Fruit fly (Drosophila melanogaster) whole organism, embryonic: ENCODE results near the gene CG43675.
A peak's percentile ranks its signal among the peaks of the same experiment; 100 is the strongest.

Experiments used
- CG10321 ChIP-seq: fragments of 200-800 bp; sonication (Bioruptor generic); IDR thresholded peaks from 2 replicates; pipeline ENCODE4 v1.3.6; 2022; ENCODE audit warnings: missing biosample characterization, missing genetic modification characterization
- CG11398 ChIP-seq: fragments of 200-800 bp; sonication (Bioruptor generic); optimal IDR thresholded peaks from 2 replicates; lab custom pipeline; 2016; ENCODE audit warnings: missing biosample characterization, missing genetic modification characterization
- CG11456 ChIP-seq: fragments of 200-800 bp; sonication (Bioruptor generic); IDR thresholded peaks from 3 replicates; pipeline ENCODE4 v1.3.6; 2022; ENCODE audit warnings: missing biosample characterization, missing genetic modification characterization
- CG11560 ChIP-seq: fragments of 200-800 bp; sonication (Bioruptor generic); IDR thresholded peaks from 3 replicates; pipeline ENCODE4 v1.3.6; 2022; ENCODE audit warnings: missing biosample characterization, missing genetic modification characterization
- CG11696 ChIP-seq: fragments of 200-800 bp; sonication (Bioruptor generic); IDR thresholded peaks from 2 replicates; pipeline ENCODE4 v1.3.6; 2022; ENCODE audit warnings: missing biosample characterization, missing genetic modification characterization
- CG12942 ChIP-seq: fragments of 200-800 bp; sonication (Bioruptor generic); optimal IDR thresholded peaks from 3 replicates; lab custom pipeline; 2016; ENCODE audit warnings: missing biosample characterization, missing genetic modification characterization
- CG13424 ChIP-seq: fragments of 200-800 bp; sonication (Bioruptor generic); optimal IDR thresholded peaks from 2 replicates; lab custom pipeline; 2019; ENCODE audit warnings: missing biosample characterization, mild to moderate bottlenecking, missing genetic modification characterization, moderate library complexity
- CG14860 ChIP-seq: fragments of 200-800 bp; sonication (Bioruptor generic); IDR thresholded peaks from 3 replicates; pipeline ENCODE4 v1.3.6; 2022; ENCODE audit warnings: missing biosample characterization, missing genetic modification characterization; ENCODE audit not compliant: partially characterized antibody
- CG17568 ChIP-seq: fragments of 200-800 bp; sonication (Bioruptor generic); optimal IDR thresholded peaks from 2 replicates; lab custom pipeline; 2018; ENCODE audit warnings: missing biosample characterization, mild to moderate bottlenecking, missing genetic modification characterization, moderate library complexity
- CG3281 ChIP-seq: fragments of 200-800 bp; sonication (Bioruptor generic); optimal IDR thresholded peaks from 3 replicates; lab custom pipeline; 2017; ENCODE audit warnings: missing biosample characterization, mild to moderate bottlenecking, missing genetic modification characterization
- CG33213 ChIP-seq: fragments of 200-800 bp; sonication (Bioruptor generic); optimal IDR thresholded peaks from 3 replicates; lab custom pipeline; 2016; ENCODE audit warnings: missing biosample characterization, missing genetic modification characterization
- CG3838 ChIP-seq: fragments of 200-800 bp; sonication (Bioruptor generic); optimal IDR thresholded peaks from 3 replicates; lab custom pipeline; 2016; ENCODE audit warnings: missing biosample characterization, missing genetic modification characterization
- CG4424 ChIP-seq: fragments of 200-800 bp; sonication (Bioruptor generic); optimal IDR thresholded peaks from 3 replicates; lab custom pipeline; 2016; ENCODE audit warnings: missing biosample characterization, missing genetic modification characterization
- CG5953 ChIP-seq: fragments of 200-800 bp; sonication (Bioruptor generic); IDR thresholded peaks from 2 replicates; pipeline ENCODE4 v1.3.6; 2022; ENCODE audit warnings: missing biosample characterization, missing genetic modification characterization
- CG6813 ChIP-seq: fragments of 200-800 bp; sonication (Bioruptor generic); optimal IDR thresholded peaks from 2 replicates; lab custom pipeline; 2017; ENCODE audit warnings: missing biosample characterization, missing genetic modification characterization, mild to moderate bottlenecking, moderate library complexity, missing genetic modification reagents
- CG6854 ChIP-seq: fragments of 200-800 bp; sonication (Bioruptor generic); optimal IDR thresholded peaks from 3 replicates; lab custom pipeline; 2017; ENCODE audit warnings: missing biosample characterization, mild to moderate bottlenecking, missing genetic modification characterization
- CG7963 ChIP-seq: fragments of 200-800 bp; sonication (Bioruptor generic); IDR thresholded peaks from 3 replicates; pipeline ENCODE4 v1.3.6; 2022; ENCODE audit warnings: missing biosample characterization, missing genetic modification characterization; ENCODE audit not compliant: partially characterized antibody
- CG8388 ChIP-seq: fragments of 200-800 bp; sonication (Bioruptor generic); optimal IDR thresholded peaks from 2 replicates; lab custom pipeline; 2019; ENCODE audit warnings: missing biosample characterization, mild to moderate bottlenecking, missing genetic modification characterization, moderate library complexity
- CG9817 ChIP-seq: fragments of 200-800 bp; sonication (Bioruptor generic); optimal IDR thresholded peaks from 2 replicates; lab custom pipeline; 2018; ENCODE audit warnings: missing biosample characterization, mild to moderate bottlenecking, missing genetic modification characterization, moderate library complexity
- CTCF ChIP-seq: fragments of 200-800 bp; sonication (Bioruptor generic); optimal IDR thresholded peaks from 2 replicates; lab custom pipeline; 2017; ENCODE audit warnings: missing biosample characterization, mild to moderate bottlenecking, missing genetic modification characterization, moderate library complexity
- Dbx ChIP-seq: fragments of 200-800 bp; sonication (Bioruptor generic); IDR thresholded peaks from 3 replicates; pipeline ENCODE4 v1.3.6; 2022; ENCODE audit warnings: missing biosample characterization, missing genetic modification characterization
- Doc2 ChIP-seq: fragments of 200-800 bp; sonication (Bioruptor generic); IDR thresholded peaks from 2 replicates; pipeline ENCODE4 v1.3.6; 2022; ENCODE audit warnings: missing biosample characterization, missing genetic modification characterization
- E2f2 ChIP-seq: fragments of 200-800 bp; sonication (Bioruptor generic); IDR thresholded peaks from 2 replicates; pipeline ENCODE4 v1.3.6; 2022; ENCODE audit warnings: missing biosample characterization, missing genetic modification characterization
- Eip74EF ChIP-seq, 2 experiments: fragments of 200-800 bp in 1 of 2; fragments of >200 bp in 1 of 2; sonication (Bioruptor generic) in 1 of 2; optimal IDR thresholded peaks; 2 replicates each; lab custom pipeline; 2017 to 2019; ENCODE audit warnings: missing biosample characterization in 2 of 2, missing genetic modification characterization in 2 of 2, mild to moderate bottlenecking in 1 of 2, moderate library complexity in 1 of 2
- HLHmδ ChIP-seq: fragments of 200-800 bp; sonication (Bioruptor generic); optimal IDR thresholded peaks from 2 replicates; lab custom pipeline; 2018; ENCODE audit warnings: missing biosample characterization, mild to moderate bottlenecking, missing genetic modification characterization, moderate library complexity
- MESR4 ChIP-seq: fragments of 200-800 bp; sonication (Bioruptor generic); optimal IDR thresholded peaks from 2 replicates; lab custom pipeline; 2018; ENCODE audit warnings: missing biosample characterization, mild to moderate bottlenecking, missing genetic modification characterization, moderate library complexity
- MTF-1 ChIP-seq: fragments of 200-800 bp; sonication (Bioruptor generic); optimal IDR thresholded peaks from 2 replicates; lab custom pipeline; 2018; ENCODE audit warnings: missing biosample characterization, mild to moderate bottlenecking, missing genetic modification characterization, borderline replicate concordance
- Mes4 ChIP-seq: fragments of 200-800 bp; sonication (Bioruptor generic); optimal IDR thresholded peaks from 2 replicates; lab custom pipeline; 2016; ENCODE audit warnings: missing biosample characterization, missing genetic modification characterization
- Neu2 ChIP-seq: fragments of 200-800 bp; sonication (Bioruptor generic); optimal IDR thresholded peaks from 3 replicates; lab custom pipeline; 2016; ENCODE audit warnings: missing biosample characterization, missing genetic modification characterization, borderline replicate concordance
- Rfx ChIP-seq: fragments of 200-800 bp; sonication (Bioruptor generic); IDR thresholded peaks from 2 replicates; pipeline ENCODE4 v1.3.6; 2022; ENCODE audit warnings: missing biosample characterization, missing genetic modification characterization
- aop ChIP-seq: fragments of 200-800 bp; sonication (Bioruptor generic); IDR thresholded peaks from 2 replicates; pipeline ENCODE4 v1.3.6; 2022; ENCODE audit warnings: missing biosample characterization, missing genetic modification characterization
- ato ChIP-seq: fragments of 200-800 bp; sonication (Bioruptor generic); IDR thresholded peaks from 2 replicates; pipeline ENCODE4 v1.3.6; 2022; ENCODE audit warnings: missing biosample characterization, missing genetic modification characterization; ENCODE audit not compliant: partially characterized antibody
- bigmax ChIP-seq: fragments of 200-800 bp; sonication (Bioruptor generic); optimal IDR thresholded peaks from 2 replicates; lab custom pipeline; 2018; ENCODE audit warnings: missing biosample characterization, mild to moderate bottlenecking, missing genetic modification characterization
- btn ChIP-seq: fragments of 200-800 bp; sonication (Bioruptor generic); optimal IDR thresholded peaks from 2 replicates; lab custom pipeline; 2016; ENCODE audit warnings: missing biosample characterization, missing genetic modification characterization
- dpn ChIP-seq, 2 experiments: fragments of 200-800 bp; sonication (Bioruptor generic); optimal IDR thresholded peaks; 3 replicates each; lab custom pipeline; 2016; ENCODE audit warnings: missing biosample characterization in 2 of 2, missing genetic modification characterization in 2 of 2
- gce ChIP-seq: fragments of 200-800 bp; sonication (Bioruptor generic); IDR thresholded peaks from 3 replicates; pipeline ENCODE4 v1.3.6; 2022; ENCODE audit warnings: missing biosample characterization, missing genetic modification characterization
- gro ChIP-seq: fragments of 200-800 bp; sonication (Bioruptor generic); optimal IDR thresholded peaks from 2 replicates; lab custom pipeline; 2016; ENCODE audit warnings: missing biosample characterization, missing genetic modification characterization
- hkb ChIP-seq, 2 experiments: fragments of 200-800 bp in 1 of 2; fragments of >200 bp in 1 of 2; sonication (Bioruptor generic) in 1 of 2; IDR thresholded peaks in 1 of 2; optimal IDR thresholded peaks in 1 of 2; 2 replicates each; pipeline versions ENCODE4 v1.3.6 to Lab custom; 2017 to 2022; ENCODE audit warnings: missing biosample characterization in 1 of 2, missing genetic modification characterization in 1 of 2
- jing ChIP-seq: fragments of 200-800 bp; sonication (Bioruptor generic); optimal IDR thresholded peaks from 2 replicates; lab custom pipeline; 2018; ENCODE audit warnings: missing biosample characterization, mild to moderate bottlenecking, missing genetic modification characterization
- maf-S ChIP-seq: fragments of 200-800 bp; sonication (Bioruptor generic); optimal IDR thresholded peaks from 2 replicates; lab custom pipeline; 2016; ENCODE audit warnings: missing biosample characterization, missing genetic modification characterization
- mld ChIP-seq: fragments of 200-800 bp; sonication (Bioruptor generic); IDR thresholded peaks from 3 replicates; pipeline ENCODE4 v1.3.6; 2022; ENCODE audit warnings: missing biosample characterization, missing genetic modification characterization; ENCODE audit not compliant: partially characterized antibody
- nerfin-1 ChIP-seq: fragments of 200-800 bp; sonication (Bioruptor generic); optimal IDR thresholded peaks from 3 replicates; lab custom pipeline; 2019; ENCODE audit warnings: missing biosample characterization, mild to moderate bottlenecking, missing genetic modification characterization, moderate library complexity
- pb ChIP-seq: fragments of 200-800 bp; sonication (Bioruptor generic); optimal IDR thresholded peaks from 3 replicates; lab custom pipeline; 2016; ENCODE audit warnings: missing biosample characterization, missing genetic modification characterization
- sens-2 ChIP-seq: fragments of 200-800 bp; sonication (Bioruptor generic); IDR thresholded peaks from 2 replicates; pipeline ENCODE4 v1.3.6; 2022; ENCODE audit warnings: missing biosample characterization, missing genetic modification characterization
- seq ChIP-seq: fragments of 200-800 bp; sonication (Bioruptor generic); IDR thresholded peaks from 2 replicates; pipeline ENCODE4 v1.3.6; 2022; ENCODE audit warnings: missing biosample characterization, missing genetic modification characterization
- sisA ChIP-seq: fragments of 200-800 bp; sonication (Bioruptor generic); IDR thresholded peaks from 2 replicates; pipeline ENCODE4 v1.3.6; 2022; ENCODE audit warnings: missing biosample characterization, missing genetic modification characterization
- sqz ChIP-seq: fragments of 200-800 bp; sonication (Bioruptor generic); optimal IDR thresholded peaks from 3 replicates; lab custom pipeline; 2018; ENCODE audit warnings: missing biosample characterization, mild to moderate bottlenecking, missing genetic modification characterization
- toy ChIP-seq: fragments of 200-800 bp; sonication (Bioruptor generic); IDR thresholded peaks from 2 replicates; pipeline ENCODE4 v1.3.6; 2022; ENCODE audit warnings: missing biosample characterization, missing genetic modification characterization
- ttk ChIP-seq: fragments of 200-800 bp; sonication (Bioruptor generic); IDR thresholded peaks from 2 replicates; pipeline ENCODE4 v2.1.2; 2022; ENCODE audit warnings: missing biosample characterization, missing genetic modification characterization
- unpg ChIP-seq: fragments of 200-800 bp; sonication (Bioruptor generic); optimal IDR thresholded peaks from 3 replicates; lab custom pipeline; 2018; ENCODE audit warnings: missing biosample characterization, mild to moderate bottlenecking, missing genetic modification characterization, moderate library complexity

The CG43675 gene

DNA sequence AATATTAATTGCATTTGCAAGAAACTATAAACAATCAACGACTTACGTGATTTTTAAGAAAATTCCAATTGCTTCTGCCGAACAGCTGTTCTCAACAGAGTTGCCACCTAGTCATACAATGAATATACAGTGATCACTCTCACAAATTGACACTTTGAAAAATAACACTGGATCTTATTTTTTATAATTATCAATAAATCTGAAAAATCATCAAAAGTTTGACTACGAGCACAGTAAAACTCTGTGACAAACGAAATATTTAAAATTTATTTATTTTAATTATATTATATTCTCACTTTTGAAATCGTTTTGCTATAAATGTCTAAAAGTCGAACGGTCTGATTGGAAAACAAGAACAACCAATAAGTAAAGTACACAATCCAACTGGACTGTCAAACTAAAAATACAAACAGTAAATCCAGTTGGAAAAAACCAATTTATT lies 44.7 kb downstream of the CG43675 start, which contains the start of gene CG34117 (continued):
- TF ChIP-seq Eip74EF (GFP tag; optimal IDR thresholded peaks at IDR 0.05; lab: Kevin White, UChicago), result peak in 1 of 2 experiments; percentile 73
- TF ChIP-seq CG33213 (GFP tag; lab: Kevin White, UChicago), result peak; percentile 24
- TF ChIP-seq Doc2 (GFP tag; lab: Robert Waterston, UW), result no peak
- peak; percentile 68 for TF ChIP-seq CG6813
- TF ChIP-seq CG11398 (GFP tag; lab: Kevin White, UChicago), result no peak
- no peak for TF ChIP-seq HLHmδ (GFP tag; lab: Kevin White, UChicago)
- peak; percentile 88 for TF ChIP-seq Rfx (GFP tag; lab: Robert Waterston, UW)
- TF ChIP-seq MTF-1, result peak; percentile 41
- no peak for TF ChIP-seq Neu2 (GFP tag; lab: Kevin White, UChicago)
- no peak for TF ChIP-seq hkb (optimal IDR thresholded peaks at IDR 0.05; lab: Kevin White, UChicago)
- peak; percentile 88 for TF ChIP-seq hkb (GFP tag; IDR thresholded peaks at IDR 0.05; lab: Robert Waterston, UW)
- no peak for TF ChIP-seq aop
- TF ChIP-seq gro (GFP tag; lab: Kevin White, UChicago), result peak; percentile 50
- peak; percentile 68 for TF ChIP-seq seq (GFP tag; lab: Robert Waterston, UW)
- peak; percentile 61 for TF ChIP-seq MESR4 (GFP tag; lab: Kevin White, UChicago)
- peak; percentile 79 for TF ChIP-seq sisA (GFP tag; lab: Robert Waterston, UW)
- TF ChIP-seq CG11456 (GFP tag; lab: Robert Waterston, UW), result peak; percentile 92
- TF ChIP-seq bigmax (GFP tag; lab: Kevin White, UChicago), result no peak
- 0 out of 3 replicates have a peak, but pooled peaks have one; percentile 28 for TF ChIP-seq CG11560 (tag; lab: Robert Waterston, UW)
- no peak for TF ChIP-seq btn (GFP tag; lab: Kevin White, UChicago)
- TF ChIP-seq Dbx (GFP tag; lab: Robert Waterston, UW), result peak; percentile 81
- no peak for TF ChIP-seq CG7963 (GFP tag; lab: Robert Waterston, UW)
- TF ChIP-seq CG6854 (GFP tag; lab: Kevin White, UChicago), result peak; percentile 41
- peak; percentile 81 for TF ChIP-seq unpg (GFP tag; lab: Kevin White, UChicago)
- no peak for TF ChIP-seq toy (GFP tag; lab: Robert Waterston, UW)
- TF ChIP-seq ato (GFP tag; lab: Robert Waterston, UW), result no peak
- no peak for TF ChIP-seq CG14860 (GFP tag; lab: Robert Waterston, UW)
- peak; percentile 80 for TF ChIP-seq CG8388 (GFP tag; lab: Kevin White, UChicago)
- peak; percentile 50 for TF ChIP-seq maf-S (GFP tag; lab: Kevin White, UChicago)
- TF ChIP-seq Mes4 (GFP tag; lab: Kevin White, UChicago), result no peak
- peak; percentile 62 for TF ChIP-seq CG9817 (tag; lab: Kevin White, UChicago)
- peak; percentile 82 for TF ChIP-seq CG3281 (GFP tag; lab: Kevin White, UChicago)
- no peak for TF ChIP-seq pb
- TF ChIP-seq gce (GFP tag; lab: Robert Waterston, UW), result peak; percentile 71; the same call in 2 of the 3 replicates
- TF ChIP-seq CG3838 (GFP tag; lab: Kevin White, UChicago), result no peak
- TF ChIP-seq sens-2 (GFP tag; lab: Robert Waterston, UW), result 0 out of 2 replicates have a peak, but pooled peaks have one; percentile 46
- TF ChIP-seq CG5953 (GFP tag; lab: Robert Waterston, UW), result no peak; the same call in 1 of the 2 replicates
- peak; percentile 58 to 89 for TF ChIP-seq dpn (GFP tag; optimal IDR thresholded peaks at IDR 0.05; lab: Kevin White, UChicago)
- TF ChIP-seq nerfin-1 (tag; lab: Kevin White, UChicago), result peak; percentile 77
- TF ChIP-seq CG17568, result peak; percentile 77
- peak; percentile 67 for TF ChIP-seq ttk (GFP tag; lab: Robert Waterston, UW)
- TF ChIP-seq CG4424, result peak; percentile 81
- peak; percentile 60 for TF ChIP-seq CG11696
- TF ChIP-seq E2f2 (GFP tag; lab: Robert Waterston, UW), result peak; percentile 54
- TF ChIP-seq CG10321, result no peak
- TF ChIP-seq CTCF (GFP tag; lab: Kevin White, UChicago), result peak; percentile 2
- TF ChIP-seq CG13424 (tag; lab: Kevin White, UChicago), result peak; percentile 82
- TF ChIP-seq jing (GFP tag; lab: Kevin White, UChicago), result peak; percentile 22
- no peak for TF ChIP-seq mld (GFP tag; lab: Robert Waterston, UW)
- TF ChIP-seq sqz (GFP tag; lab: Kevin White, UChicago), result peak; percentile 58
- peak; percentile 76 for TF ChIP-seq CG12942 (GFP tag; lab: Kevin White, UChicago)
